Worm (Caenorhabditis elegans) whole organism, L2 larva: ENCODE data around the gene cest-4.

ENCODE experiments used
- F13H6.1 ChIP-seq: sonication (generic microtip); optimal IDR thresholded peaks from 2 replicates; lab custom pipeline; 2016; ENCODE audit warnings: missing genetic modification characterization, missing compliant biosample characterization
- ama-1 ChIP-seq: fragments of 150-350 bp; optimal IDR thresholded peaks from 2 replicates; lab custom pipeline; 2018; ENCODE audit warnings: inconsistent platforms
- nhr-21 ChIP-seq: fragments of 150-350 bp; optimal IDR thresholded peaks from 2 replicates; lab custom pipeline; 2014; ENCODE audit warnings: missing biosample characterization, missing genetic modification characterization
- snpc-4 ChIP-seq: fragments of 150-350 bp; optimal IDR thresholded peaks from 2 replicates; lab custom pipeline; 2014; ENCODE audit warnings: missing biosample characterization, missing genetic modification characterization
- unc-62 ChIP-seq: fragments of 150-350 bp; optimal IDR thresholded peaks from 2 replicates; lab custom pipeline; 2014; ENCODE audit warnings: missing biosample characterization, missing genetic modification reagents, missing genetic modification characterization

- TF ChIP-seq F13H6.1 (tag; lab: Kevin White, UChicago) (no peak), snpc-4 (tag; lab: Kevin White, UChicago) (no peak), unc-62 (no peak), nhr-21 (tag; lab: Kevin White, UChicago) (no peak), ama-1 (lab: Kevin White, UChicago) (no peak)
These were observed 19.6 kb upstream of the cest-4 start for ce11 chrIV:6821709-6822108.
